Worm (Caenorhabditis elegans) whole organism, L2 larva: ENCODE results near the gene sre-37.

ENCODE experiments used
- C34F6.9 ChIP-seq: fragments of 150-350 bp; optimal IDR thresholded peaks from 2 replicates; lab custom pipeline; 2014; ENCODE audit warnings: missing biosample characterization, missing genetic modification characterization
- F13H6.1 ChIP-seq: sonication (generic microtip); optimal IDR thresholded peaks from 2 replicates; lab custom pipeline; 2016; ENCODE audit warnings: missing genetic modification characterization, missing compliant biosample characterization
- R02D3.7 ChIP-seq: fragments of 150-350 bp; optimal IDR thresholded peaks from 2 replicates; lab custom pipeline; 2014; ENCODE audit warnings: missing biosample characterization, missing genetic modification characterization
- Y55F3AM.14 ChIP-seq: fragments of 200-800 bp; sonication (Bioruptor generic); optimal IDR thresholded peaks from 2 replicates; lab custom pipeline; 2018; ENCODE audit warnings: mild to moderate bottlenecking, missing genetic modification characterization, missing compliant biosample characterization
- ZK546.5 ChIP-seq: sonication (generic microtip); optimal IDR thresholded peaks from 2 replicates; lab custom pipeline; 2017; ENCODE audit warnings: missing biosample characterization, missing genetic modification characterization
- alr-1 ChIP-seq: fragments of 150-350 bp; optimal IDR thresholded peaks from 2 replicates; lab custom pipeline; 2014; ENCODE audit warnings: missing biosample characterization, missing genetic modification characterization
- aly-2 ChIP-seq: fragments of 150-350 bp; optimal IDR thresholded peaks from 2 replicates; lab custom pipeline; 2014; ENCODE audit warnings: missing biosample characterization, missing genetic modification characterization
- blmp-1 ChIP-seq: sonication (generic microtip); optimal IDR thresholded peaks from 2 replicates; lab custom pipeline; 2017; ENCODE audit warnings: missing genetic modification characterization, mild to moderate bottlenecking, missing compliant biosample characterization, antibody characterized with exemption, moderate library complexity; ENCODE audit not compliant: insufficient read depth
- crh-2 ChIP-seq: sonication (generic microtip); optimal IDR thresholded peaks from 2 replicates; lab custom pipeline; 2017; ENCODE audit warnings: missing biosample characterization, missing genetic modification characterization
- dmd-4 ChIP-seq: sonication (generic microtip); optimal IDR thresholded peaks from 2 replicates; lab custom pipeline; 2017; ENCODE audit warnings: missing biosample characterization, missing genetic modification characterization
- egl-27 ChIP-seq: sonication (generic microtip); optimal IDR thresholded peaks from 3 replicates; lab custom pipeline; 2017; ENCODE audit warnings: missing biosample characterization, missing genetic modification reagents, missing genetic modification characterization
- elt-1 ChIP-seq: fragments of 150-350 bp; optimal IDR thresholded peaks from 2 replicates; lab custom pipeline; 2014; ENCODE audit warnings: missing biosample characterization, missing genetic modification characterization
- elt-3 ChIP-seq: sonication (generic microtip); optimal IDR thresholded peaks from 2 replicates; lab custom pipeline; 2017; ENCODE audit warnings: missing biosample characterization, missing genetic modification characterization
- fos-1 ChIP-seq: fragments of 150-350 bp; optimal IDR thresholded peaks from 2 replicates; lab custom pipeline; 2014; ENCODE audit warnings: missing biosample characterization, missing genetic modification characterization
- gmeb-1 ChIP-seq: fragments of 150-350 bp; optimal IDR thresholded peaks from 2 replicates; lab custom pipeline; 2014; ENCODE audit warnings: missing biosample characterization, missing genetic modification characterization
- lin-11 ChIP-seq: fragments of 150-350 bp; sonication (generic microtip); optimal IDR thresholded peaks from 2 replicates; lab custom pipeline; 2014; ENCODE audit warnings: missing biosample characterization, missing genetic modification characterization, inconsistent platforms, mixed read lengths
- lin-13 ChIP-seq: fragments of 150-350 bp; optimal IDR thresholded peaks from 2 replicates; lab custom pipeline; 2014; ENCODE audit warnings: missing biosample characterization, missing genetic modification reagents, missing genetic modification characterization
- lin-39 ChIP-seq: fragments of 150-350 bp; optimal IDR thresholded peaks from 2 replicates; lab custom pipeline; 2014; ENCODE audit warnings: missing biosample characterization, missing genetic modification reagents, missing genetic modification characterization
- lsy-2 ChIP-seq, 2 experiments: fragments of 150-350 bp in 1 of 2; sonication (generic microtip) in 1 of 2; optimal IDR thresholded peaks; 2 replicates each; lab custom pipeline; 2014 to 2017; ENCODE audit warnings: missing biosample characterization in 2 of 2, missing genetic modification characterization in 2 of 2
- mab-5 ChIP-seq: fragments of 150-350 bp; optimal IDR thresholded peaks from 2 replicates; lab custom pipeline; 2014; ENCODE audit warnings: missing biosample characterization, missing genetic modification characterization
- mbf-1 ChIP-seq: sonication (generic microtip); optimal IDR thresholded peaks from 2 replicates; lab custom pipeline; 2017; ENCODE audit warnings: missing biosample characterization, missing genetic modification characterization
- mdl-1 ChIP-seq, 2 experiments: fragments of 150-350 bp in 1 of 2; sonication (generic microtip) in 1 of 2; optimal IDR thresholded peaks; 2 replicates each; lab custom pipeline; 2017; ENCODE audit warnings: missing biosample characterization in 2 of 2, missing genetic modification characterization in 2 of 2
- nhr-10 ChIP-seq: sonication (generic microtip); optimal IDR thresholded peaks from 2 replicates; lab custom pipeline; 2017; ENCODE audit warnings: missing biosample characterization, missing genetic modification characterization
- nhr-11 ChIP-seq: fragments of 150-350 bp; optimal IDR thresholded peaks from 2 replicates; lab custom pipeline; 2014; ENCODE audit warnings: missing biosample characterization, missing genetic modification characterization
- nhr-129 ChIP-seq: fragments of 150-350 bp; optimal IDR thresholded peaks from 2 replicates; lab custom pipeline; 2014; ENCODE audit warnings: missing biosample characterization, missing genetic modification characterization
- nhr-21 ChIP-seq: fragments of 150-350 bp; optimal IDR thresholded peaks from 2 replicates; lab custom pipeline; 2014; ENCODE audit warnings: missing biosample characterization, missing genetic modification characterization
- nhr-23 ChIP-seq: fragments of 150-350 bp; optimal IDR thresholded peaks from 2 replicates; lab custom pipeline; 2014; ENCODE audit warnings: missing biosample characterization, missing genetic modification reagents, missing genetic modification characterization
- nhr-237 ChIP-seq: fragments of 150-350 bp; optimal IDR thresholded peaks from 2 replicates; lab custom pipeline; 2014; ENCODE audit warnings: missing biosample characterization, missing genetic modification characterization
- nhr-25 ChIP-seq: fragments of 150-350 bp; sonication (generic microtip); optimal IDR thresholded peaks from 3 replicates; lab custom pipeline; 2014; ENCODE audit warnings: missing biosample characterization, missing genetic modification characterization
- nhr-77 ChIP-seq: fragments of 150-350 bp; optimal IDR thresholded peaks from 2 replicates; lab custom pipeline; 2014; ENCODE audit warnings: missing biosample characterization, missing genetic modification characterization
- peb-1 ChIP-seq: fragments of 150-350 bp; optimal IDR thresholded peaks from 2 replicates; lab custom pipeline; 2014; ENCODE audit warnings: missing biosample characterization, missing genetic modification characterization
- sem-4 ChIP-seq: fragments of 150-350 bp; optimal IDR thresholded peaks from 2 replicates; lab custom pipeline; 2014; ENCODE audit warnings: missing biosample characterization, missing genetic modification reagents, missing genetic modification characterization
- sma-3 ChIP-seq: sonication (generic microtip); optimal IDR thresholded peaks from 2 replicates; lab custom pipeline; 2016; ENCODE audit warnings: missing genetic modification reagents, missing genetic modification characterization, missing compliant biosample characterization
- sma-9 ChIP-seq, 2 experiments: fragments of 150-350 bp in 1 of 2; sonication (generic microtip) in 1 of 2; optimal IDR thresholded peaks; 2 replicates each; lab custom pipeline; 2014 to 2016; ENCODE audit warnings: missing genetic modification characterization in 2 of 2, mild to moderate bottlenecking in 1 of 2, missing biosample characterization in 1 of 2, missing compliant biosample characterization in 1 of 2, missing genetic modification reagents in 1 of 2, moderate library complexity in 1 of 2
- snpc-4 ChIP-seq: fragments of 150-350 bp; optimal IDR thresholded peaks from 2 replicates; lab custom pipeline; 2014; ENCODE audit warnings: missing biosample characterization, missing genetic modification characterization
- unc-39 ChIP-seq: fragments of 150-350 bp; optimal IDR thresholded peaks from 2 replicates; lab custom pipeline; 2014; ENCODE audit warnings: missing biosample characterization, missing genetic modification characterization
- unc-62 ChIP-seq: fragments of 150-350 bp; optimal IDR thresholded peaks from 2 replicates; lab custom pipeline; 2014; ENCODE audit warnings: missing biosample characterization, missing genetic modification reagents, missing genetic modification characterization
- zag-1 ChIP-seq: fragments of 150-350 bp; optimal IDR thresholded peaks from 2 replicates; lab custom pipeline; 2014; ENCODE audit warnings: missing biosample characterization, missing genetic modification characterization
- ztf-1 ChIP-seq: fragments of 200-800 bp; sonication (Bioruptor generic); conservative IDR thresholded peaks from 2 replicates; pipeline ENCODE4 v1.3.6; 2022; ENCODE audit warnings: missing genetic modification characterization, missing compliant biosample characterization
- ztf-11 ChIP-seq: sonication (generic microtip); optimal IDR thresholded peaks from 2 replicates; lab custom pipeline; 2017; ENCODE audit warnings: missing biosample characterization, missing genetic modification characterization
- ztf-4 ChIP-seq: fragments of 150-350 bp; optimal IDR thresholded peaks from 2 replicates; lab custom pipeline; 2014; ENCODE audit warnings: missing biosample characterization, missing genetic modification characterization

The sre-37 gene

ce11 chrII:12465557-12465956 lies at the start of gene sre-37:
TSS of gene sre-37 (plus strand) at chrII:12465857.
- TF ChIP-seq nhr-23 (tag; lab: Kevin White, UChicago) (no peak), gmeb-1 (tag; lab: Kevin White, UChicago) (no peak), alr-1 (tag; lab: Kevin White, UChicago) (no peak), mbf-1 (tag; lab: Kevin White, UChicago) (no peak), elt-3 (no peak), lin-39 (tag; lab: Kevin White, UChicago) (no peak), elt-1 (no peak), fos-1 (no peak), nhr-77 (tag; lab: Kevin White, UChicago) (no peak), ztf-11 (no peak), ZK546.5 (no peak)

- TF ChIP-seq peb-1 (tag; lab: Kevin White, UChicago), result no peak
- TF ChIP-seq nhr-11 (tag; lab: Kevin White, UChicago), result no peak
- no peak for TF ChIP-seq alr-1 (tag; lab: Kevin White, UChicago)
- no peak for TF ChIP-seq crh-2 (tag; lab: Kevin White, UChicago)
- no peak for TF ChIP-seq R02D3.7 (tag; lab: Kevin White, UChicago)
- no peak for TF ChIP-seq sma-3 (GFP tag; lab: Kevin White, UChicago)
- TF ChIP-seq nhr-21, result no peak
- TF ChIP-seq nhr-25, result no peak
- TF ChIP-seq unc-39 (tag; lab: Kevin White, UChicago), result no peak
- TF ChIP-seq dmd-4 (tag; lab: Kevin White, UChicago), result no peak
- TF ChIP-seq zag-1, result no peak
- TF ChIP-seq ztf-4 (tag; lab: Kevin White, UChicago), result no peak
- TF ChIP-seq nhr-23 (tag; lab: Kevin White, UChicago), result no peak
- no peak for TF ChIP-seq lin-11
- TF ChIP-seq nhr-237 (tag; lab: Kevin White, UChicago), result no peak
- no peak for TF ChIP-seq lsy-2 (tag; optimal IDR thresholded peaks at IDR 0.05; lab: Kevin White, UChicago)
Measured at ce11 chrII:12417514-12417913, 48.1 kb upstream of the sre-37 start, which contains the start of gene sre-27. TSS of gene sre-27 (minus strand) at chrII:12417614.

ce11 chrII:12417996-12418395 lies 47.7 kb upstream of the sre-37 start:
- TF ChIP-seq ZK546.5 (no peak), aly-2 (no peak), sma-9 (GFP tag; optimal IDR thresholded peaks at IDR 0.05; lab: Kevin White, UChicago) (peak; percentile 10), sma-9 (tag; optimal IDR thresholded peaks at IDR 0.05; lab: Kevin White, UChicago) (no peak), ztf-1 (GFP tag; lab: Robert Waterston, UW) (no peak)

- TF ChIP-seq nhr-10 (tag; lab: Kevin White, UChicago) (no peak), egl-27 (tag; lab: Kevin White, UChicago) (no peak), nhr-23 (tag; lab: Kevin White, UChicago) (no peak), R02D3.7 (tag; lab: Kevin White, UChicago) (no peak), nhr-129 (tag; lab: Kevin White, UChicago) (no peak), lin-13 (GFP tag; lab: Kevin White, UChicago) (no peak), fos-1 (no peak), dmd-4 (tag; lab: Kevin White, UChicago) (no peak), mab-5 (tag; lab: Kevin White, UChicago) (no peak), zag-1 (no peak), alr-1 (tag; lab: Kevin White, UChicago) (no peak)
Measured at ce11 chrII:12420486-12420885, 45.2 kb upstream of the sre-37 start, which contains the start of gene sre-26. TSS of gene sre-26 (minus strand) at chrII:12420586.

ce11 chrII:12425644-12426222 lies 39.9 kb upstream of the sre-37 start, which contains the start of gene daf-22:
TSS of gene daf-22 (minus strand) at chrII:12425694.
- TF ChIP-seq mdl-1 (tag; optimal IDR thresholded peaks at IDR 0.05; lab: Kevin White, UChicago) (no peak), C34F6.9 (tag; lab: Kevin White, UChicago) (no peak), sma-3 (GFP tag; lab: Kevin White, UChicago) (peak; percentile 28), sma-9 (GFP tag; optimal IDR thresholded peaks at IDR 0.05; lab: Kevin White, UChicago) (peak; percentile 57), sma-9 (tag; optimal IDR thresholded peaks at IDR 0.05; lab: Kevin White, UChicago) (no peak), blmp-1 (tag; lab: Kevin White, UChicago) (no peak), lin-13 (GFP tag; lab: Kevin White, UChicago) (no peak), crh-2 (tag; lab: Kevin White, UChicago) (peak; percentile 59), lin-39 (tag; lab: Kevin White, UChicago) (no peak), snpc-4 (tag; lab: Kevin White, UChicago) (no peak), sem-4 (tag; lab: Kevin White, UChicago) (no peak), gmeb-1 (tag; lab: Kevin White, UChicago) (peak; percentile 37), ztf-1 (GFP tag; lab: Robert Waterston, UW) (no peak), Y55F3AM.14 (no peak), unc-62 (GFP tag; lab: Kevin White, UChicago) (no peak), F13H6.1 (tag; lab: Kevin White, UChicago) (no peak), aly-2 (no peak), fos-1 (peak; percentile 65), peb-1 (tag; lab: Kevin White, UChicago) (no peak), unc-39 (tag; lab: Kevin White, UChicago) (no peak)
